Fruit fly (Drosophila melanogaster): Measurements from ENCODE around the gene DopEcR.

- no peak for TF ChIP-seq h (optimal IDR thresholded peaks at IDR 0.05)
- no peak for TF ChIP-seq ttk (optimal IDR thresholded peaks at IDR 0.05)
- TF ChIP-seq Sin3A (optimal IDR thresholded peaks at IDR 0.05) = no peak
- TF ChIP-seq Myc (optimal IDR thresholded peaks at IDR 0.05) = no peak
Measured at dm6 chr3L:4359688-4360375, 20.4 kb downstream of the DopEcR start.

Data from Kc167 (cell line).